Fruit fly (Drosophila melanogaster) whole organism, embryonic: ENCODE results near the gene Ing5.

Source experiments
- Atf3 ChIP-seq: fragments of 200-800 bp; sonication (Bioruptor generic); optimal IDR thresholded peaks from 3 replicates; lab custom pipeline; 2016; ENCODE audit warnings: missing biosample characterization, missing genetic modification characterization
- BEAF-32 ChIP-seq: fragments of 200-800 bp; sonication (Bioruptor generic); optimal IDR thresholded peaks from 3 replicates; lab custom pipeline; 2017; ENCODE audit warnings: missing biosample characterization, missing genetic modification characterization, mild to moderate bottlenecking, moderate library complexity, missing genetic modification reagents
- CG1024 ChIP-seq: fragments of 200-800 bp; sonication (Bioruptor generic); IDR thresholded peaks from 2 replicates; pipeline ENCODE4 v1.3.6; 2022; ENCODE audit warnings: missing biosample characterization, missing genetic modification characterization
- CG10274 ChIP-seq: fragments of 200-800 bp; sonication (Bioruptor generic); optimal IDR thresholded peaks from 3 replicates; lab custom pipeline; 2017; ENCODE audit warnings: missing biosample characterization, mild to moderate bottlenecking, missing genetic modification characterization
- CG11085 ChIP-seq: fragments of 200-800 bp; sonication (Bioruptor generic); IDR thresholded peaks from 2 replicates; pipeline ENCODE4 v1.3.6; 2022; ENCODE audit warnings: missing biosample characterization, missing genetic modification characterization
- CG12391 ChIP-seq: fragments of 200-800 bp; sonication (Bioruptor generic); optimal IDR thresholded peaks from 3 replicates; lab custom pipeline; 2018; ENCODE audit warnings: missing biosample characterization, mild to moderate bottlenecking, missing genetic modification characterization, moderate library complexity
- CG12659 ChIP-seq: fragments of 200-800 bp; sonication (Bioruptor generic); optimal IDR thresholded peaks from 3 replicates; lab custom pipeline; 2017; ENCODE audit warnings: mild to moderate bottlenecking, missing biosample characterization, missing genetic modification reagents, missing genetic modification characterization
- CG13296 ChIP-seq: fragments of 200-800 bp; sonication (Bioruptor generic); optimal IDR thresholded peaks from 3 replicates; lab custom pipeline; 2018; ENCODE audit warnings: missing biosample characterization, mild to moderate bottlenecking, missing genetic modification characterization
- CG1647 ChIP-seq: fragments of 200-800 bp; sonication (Bioruptor generic); optimal IDR thresholded peaks from 3 replicates; lab custom pipeline; 2016; ENCODE audit warnings: missing biosample characterization, missing genetic modification characterization
- CG17385 ChIP-seq: fragments of 200-800 bp; sonication (Bioruptor generic); optimal IDR thresholded peaks from 3 replicates; lab custom pipeline; 2018; ENCODE audit warnings: missing biosample characterization, mild to moderate bottlenecking, missing genetic modification characterization
- CG1832 ChIP-seq: fragments of 200-800 bp; sonication (Bioruptor generic); optimal IDR thresholded peaks from 2 replicates; lab custom pipeline; 2017; ENCODE audit warnings: missing biosample characterization, mild to moderate bottlenecking, missing genetic modification characterization, inconsistent platforms
- CG30403 ChIP-seq: fragments of 200-800 bp; sonication (Bioruptor generic); optimal IDR thresholded peaks from 3 replicates; lab custom pipeline; 2016; ENCODE audit warnings: missing biosample characterization, missing genetic modification characterization
- CG3065 ChIP-seq: fragments of 200-800 bp; sonication (Bioruptor generic); optimal IDR thresholded peaks from 2 replicates; lab custom pipeline; 2016; ENCODE audit warnings: missing biosample characterization, missing genetic modification characterization
- CG32532 ChIP-seq: fragments of 200-800 bp; sonication (Bioruptor generic); IDR thresholded peaks from 2 replicates; pipeline ENCODE4 v1.3.6; 2022; ENCODE audit warnings: missing biosample characterization, missing genetic modification characterization
- CG34224 ChIP-seq: fragments of 200-800 bp; sonication (Bioruptor generic); IDR thresholded peaks from 3 replicates; pipeline ENCODE4 v1.3.6; 2022; ENCODE audit warnings: missing biosample characterization, missing genetic modification characterization; ENCODE audit not compliant: partially characterized antibody
- CG6272 ChIP-seq: fragments of 200-800 bp; sonication (Bioruptor generic); IDR thresholded peaks from 2 replicates; pipeline ENCODE4 v1.3.6; 2022; ENCODE audit warnings: missing biosample characterization, missing genetic modification characterization
- CG7928 ChIP-seq: fragments of 200-800 bp; sonication (Bioruptor generic); optimal IDR thresholded peaks from 2 replicates; lab custom pipeline; 2017; ENCODE audit warnings: missing biosample characterization, mild to moderate bottlenecking, missing genetic modification characterization
- CG8281 ChIP-seq: fragments of 200-800 bp; sonication (Bioruptor generic); optimal IDR thresholded peaks from 2 replicates; lab custom pipeline; 2018; ENCODE audit warnings: missing biosample characterization, mild to moderate bottlenecking, missing genetic modification characterization, moderate library complexity
- CG8478 ChIP-seq: fragments of >200 bp; optimal IDR thresholded peaks from 2 replicates; lab custom pipeline; 2018
- CG9437 ChIP-seq: fragments of 200-800 bp; sonication (Bioruptor generic); optimal IDR thresholded peaks from 2 replicates; lab custom pipeline; 2018; ENCODE audit warnings: missing biosample characterization, mild to moderate bottlenecking, missing genetic modification characterization
- Ets97D ChIP-seq: fragments of 200-800 bp; sonication (Bioruptor generic); optimal IDR thresholded peaks from 3 replicates; lab custom pipeline; 2016; ENCODE audit warnings: missing biosample characterization, missing genetic modification characterization
- Fer3 ChIP-seq: fragments of 200-800 bp; sonication (Bioruptor generic); optimal IDR thresholded peaks from 2 replicates; lab custom pipeline; 2018; ENCODE audit warnings: missing biosample characterization, mild to moderate bottlenecking, missing genetic modification characterization, moderate library complexity
- HLH4C ChIP-seq: fragments of 200-800 bp; sonication (Bioruptor generic); IDR thresholded peaks from 3 replicates; pipeline ENCODE4 v1.3.6; 2022; ENCODE audit warnings: missing biosample characterization, missing genetic modification characterization; ENCODE audit not compliant: partially characterized antibody
- Lhr ChIP-seq: fragments of 200-800 bp; sonication (Bioruptor generic); optimal IDR thresholded peaks from 3 replicates; lab custom pipeline; 2017; ENCODE audit warnings: mild to moderate bottlenecking, missing biosample characterization, missing genetic modification reagents, missing genetic modification characterization
- Lim3 ChIP-seq: fragments of 200-800 bp; sonication (Bioruptor generic); IDR thresholded peaks from 2 replicates; pipeline ENCODE4 v1.3.6; 2022; ENCODE audit warnings: missing biosample characterization, missing genetic modification characterization
- Max ChIP-seq: fragments of 200-800 bp; sonication (Bioruptor generic); optimal IDR thresholded peaks from 2 replicates; lab custom pipeline; 2016; ENCODE audit warnings: missing biosample characterization, mild to moderate bottlenecking, missing genetic modification characterization
- Meics ChIP-seq: fragments of 200-800 bp; sonication (Bioruptor generic); optimal IDR thresholded peaks from 2 replicates; lab custom pipeline; 2017; ENCODE audit warnings: missing biosample characterization, mild to moderate bottlenecking, missing genetic modification characterization
- Oaz ChIP-seq: fragments of 200-800 bp; sonication (Bioruptor generic); IDR thresholded peaks from 2 replicates; pipeline ENCODE4 v1.3.6; 2022; ENCODE audit warnings: missing biosample characterization, missing genetic modification characterization
- Ravus ChIP-seq: fragments of 200-800 bp; sonication (Bioruptor generic); IDR thresholded peaks from 2 replicates; pipeline ENCODE4 v1.3.6; 2022; ENCODE audit warnings: missing biosample characterization, missing genetic modification characterization
- Side ChIP-seq: fragments of 200-800 bp; sonication (Bioruptor generic); optimal IDR thresholded peaks from 2 replicates; lab custom pipeline; 2016; ENCODE audit warnings: missing biosample characterization, missing genetic modification characterization
- Sin3A ChIP-seq: fragments of >200 bp; optimal IDR thresholded peaks from 2 replicates; lab custom pipeline; 2018
- da ChIP-seq: fragments of 200-800 bp; sonication (Bioruptor generic); optimal IDR thresholded peaks from 2 replicates; lab custom pipeline; 2016; ENCODE audit warnings: missing biosample characterization, missing genetic modification characterization
- dati ChIP-seq: fragments of 200-800 bp; sonication (Bioruptor generic); IDR thresholded peaks from 2 replicates; pipeline ENCODE4 v1.3.6; 2022; ENCODE audit warnings: missing biosample characterization, missing genetic modification characterization
- dimm ChIP-seq: fragments of 200-800 bp; sonication (Bioruptor generic); IDR thresholded peaks from 2 replicates; pipeline ENCODE4 v1.3.6; 2022; ENCODE audit warnings: missing biosample characterization, missing genetic modification characterization
- dpn ChIP-seq, 2 experiments: fragments of 200-800 bp; sonication (Bioruptor generic); optimal IDR thresholded peaks; 3 replicates each; lab custom pipeline; 2016; ENCODE audit warnings: missing biosample characterization in 2 of 2, missing genetic modification characterization in 2 of 2
- emc ChIP-seq: fragments of 200-800 bp; sonication (Bioruptor generic); optimal IDR thresholded peaks from 2 replicates; lab custom pipeline; 2016; ENCODE audit warnings: missing biosample characterization, missing genetic modification characterization
- exex ChIP-seq: fragments of 200-800 bp; sonication (Bioruptor generic); optimal IDR thresholded peaks from 4 replicates; lab custom pipeline; 2018; ENCODE audit warnings: missing biosample characterization, mild to moderate bottlenecking, missing genetic modification characterization, moderate library complexity
- gfzf ChIP-seq: fragments of 200-800 bp; sonication (Bioruptor generic); optimal IDR thresholded peaks from 2 replicates; lab custom pipeline; 2016; ENCODE audit warnings: missing biosample characterization, mild to moderate bottlenecking, missing genetic modification characterization, moderate library complexity
- nmo ChIP-seq: fragments of 200-800 bp; sonication (Bioruptor generic); optimal IDR thresholded peaks from 2 replicates; lab custom pipeline; 2018; ENCODE audit warnings: missing biosample characterization, mild to moderate bottlenecking, missing genetic modification characterization, moderate library complexity
- oc ChIP-seq: fragments of 200-800 bp; sonication (Bioruptor generic); optimal IDR thresholded peaks from 2 replicates; lab custom pipeline; 2018; ENCODE audit warnings: missing biosample characterization, mild to moderate bottlenecking, missing genetic modification characterization, moderate library complexity
- run ChIP-seq: fragments of 200-800 bp; sonication (Bioruptor generic); optimal IDR thresholded peaks from 3 replicates; lab custom pipeline; 2018; ENCODE audit warnings: missing biosample characterization, mild to moderate bottlenecking, missing genetic modification characterization
- schlank ChIP-seq: fragments of 200-800 bp; sonication (Bioruptor generic); optimal IDR thresholded peaks from 2 replicates; lab custom pipeline; 2018; ENCODE audit warnings: missing biosample characterization, mild to moderate bottlenecking, missing genetic modification characterization
- sd ChIP-seq: fragments of 200-800 bp; sonication (Bioruptor generic); optimal IDR thresholded peaks from 3 replicates; lab custom pipeline; 2018; ENCODE audit warnings: missing biosample characterization, mild to moderate bottlenecking, missing genetic modification characterization, moderate library complexity
- slbo ChIP-seq: fragments of 200-800 bp; sonication (Bioruptor generic); IDR thresholded peaks from 2 replicates; pipeline ENCODE4 v1.3.6; 2022; ENCODE audit warnings: missing biosample characterization, missing genetic modification characterization
- ssp ChIP-seq: fragments of 200-800 bp; sonication (Bioruptor generic); IDR thresholded peaks from 2 replicates; pipeline ENCODE4 v1.3.6; 2022; ENCODE audit warnings: missing biosample characterization, missing genetic modification characterization
- stc ChIP-seq: fragments of 200-800 bp; sonication (Bioruptor generic); IDR thresholded peaks from 2 replicates; pipeline ENCODE4 v1.3.6; 2022; ENCODE audit warnings: missing biosample characterization, missing genetic modification characterization
- trem ChIP-seq: fragments of 200-800 bp; optimal IDR thresholded peaks from 3 replicates; lab custom pipeline; 2019; ENCODE audit warnings: missing biosample characterization, mild to moderate bottlenecking, missing genetic modification characterization, moderate library complexity
- tup ChIP-seq: fragments of 200-800 bp; sonication (Bioruptor generic); optimal IDR thresholded peaks from 2 replicates; lab custom pipeline; 2016; ENCODE audit warnings: missing biosample characterization, mild to moderate bottlenecking, missing genetic modification characterization, moderate library complexity
- unc-4 ChIP-seq: fragments of 200-800 bp; sonication (Bioruptor generic); IDR thresholded peaks from 2 replicates; pipeline ENCODE4 v1.3.6; 2022; ENCODE audit warnings: missing biosample characterization, missing genetic modification characterization; ENCODE audit not compliant: partially characterized antibody
- usp ChIP-seq: fragments of >200 bp; optimal IDR thresholded peaks from 2 replicates; lab custom pipeline; 2017; ENCODE audit warnings: missing biosample characterization, missing genetic modification characterization
- z ChIP-seq: fragments of 200-800 bp; sonication (Bioruptor generic); IDR thresholded peaks from 3 replicates; pipeline ENCODE4 v1.3.6; 2022; ENCODE audit warnings: missing biosample characterization, missing genetic modification characterization

Gene Ing5

DNA sequence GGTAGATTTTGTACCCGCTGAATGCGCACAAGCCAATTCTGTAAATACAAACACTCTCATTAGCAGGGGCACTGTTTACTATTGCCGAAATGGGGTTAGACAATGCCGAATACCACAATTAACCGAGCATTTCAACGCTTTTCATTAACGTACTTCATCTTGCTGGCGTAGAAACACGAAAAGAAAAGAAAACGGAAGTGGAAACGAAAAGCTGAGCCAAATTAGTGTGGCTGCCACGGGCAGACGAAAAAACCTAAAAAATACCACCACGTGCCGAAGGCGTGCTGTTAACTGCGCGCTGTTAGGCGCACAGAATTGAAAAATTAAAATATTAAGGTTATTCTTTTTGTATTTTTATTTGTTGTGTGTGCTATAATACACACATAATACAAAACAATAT is 7.8 kb upstream of the Ing5 start, which contains the start of gene RpL24 (continued):
- TF ChIP-seq z (GFP tag; lab: Robert Waterston, UW) (peak; percentile 71), stc (peak; percentile 88), trem (tag; lab: Kevin White, UChicago) (peak; percentile 80), BEAF-32 (GFP tag; lab: Kevin White, UChicago) (peak; percentile 36), Atf3 (GFP tag; lab: Kevin White, UChicago) (peak; percentile 72), schlank (tag; lab: Kevin White, UChicago) (peak; percentile 94), CG12391 (peak; percentile 90), CG34224 (no peak), Side (GFP tag; lab: Kevin White, UChicago) (peak; percentile 93), Max (GFP tag; lab: Kevin White, UChicago) (peak; percentile 98), CG9437 (GFP tag; lab: Kevin White, UChicago) (peak; percentile 75), Sin3A (lab: Kevin White, UChicago) (peak; percentile 1), CG13296 (GFP tag; lab: Kevin White, UChicago) (peak; percentile 95), CG1647 (peak; percentile 77), CG10274 (peak; percentile 87), Oaz (GFP tag; lab: Robert Waterston, UW) (peak; percentile 58), ssp (GFP tag; lab: Robert Waterston, UW) (peak; percentile 31; the same call in 1 of the 2 replicates), Lim3 (GFP tag; lab: Robert Waterston, UW) (no peak), gfzf (GFP tag; lab: Kevin White, UChicago) (peak; percentile 88), run (tag; lab: Kevin White, UChicago) (peak; percentile 83), HLH4C (GFP tag; lab: Robert Waterston, UW) (no peak), emc (peak; percentile 82), oc (tag; lab: Kevin White, UChicago) (peak; percentile 68), dati (GFP tag; lab: Robert Waterston, UW) (peak; percentile 78; the same call in 1 of the 2 replicates), CG6272 (GFP tag; lab: Robert Waterston, UW) (peak; percentile 64; the same call in 1 of the 2 replicates), CG1832 (no peak), CG32532 (GFP tag; lab: Robert Waterston, UW) (peak; percentile 94), CG11085 (peak; percentile 85), dimm (GFP tag; lab: Robert Waterston, UW) (peak; percentile 75), Fer3 (tag; lab: Kevin White, UChicago) (peak; percentile 93), CG8281 (peak; percentile 66), Lhr (peak; percentile 89), usp (GFP tag; lab: Kevin White, UChicago) (no peak), CG1024 (peak; percentile 77), tup (GFP tag; lab: Kevin White, UChicago) (peak; percentile 74), CG3065 (GFP tag; lab: Kevin White, UChicago) (peak; percentile 78), sd (tag; lab: Kevin White, UChicago) (no peak), da (peak; percentile 80), nmo (GFP tag; lab: Kevin White, UChicago) (peak; percentile 86), CG17385 (GFP tag; lab: Kevin White, UChicago) (peak; percentile 91), exex (tag; lab: Kevin White, UChicago) (no peak), dpn (GFP tag; optimal IDR thresholded peaks at IDR 0.05; lab: Kevin White, UChicago) (peak; percentile 80 to 92), CG12659 (peak; percentile 95), CG8478 (lab: Kevin White, UChicago) (no peak), CG7928 (peak; percentile 72), Meics (GFP tag; lab: Kevin White, UChicago) (peak; percentile 97), Ets97D (peak; percentile 99), slbo (GFP tag; lab: Robert Waterston, UW) (peak; percentile 75), CG30403 (GFP tag; lab: Kevin White, UChicago) (peak; percentile 81), unc-4 (no peak), Ravus (GFP tag; lab: Robert Waterston, UW) (peak; percentile 40; the same call in 1 of the 2 replicates)
